Fruit fly (Drosophila melanogaster) whole organism, adult: Measurements from ENCODE around the gene Bx42.
"Not testable (repeated sequence)": the region's sequence is repeated elsewhere in the genome, so short reads cannot be mapped to it uniquely, and the experiment has no call there.

ENCODE experiments used
- CG11617 ChIP-seq: fragments of 200-800 bp; sonication (Bioruptor generic); optimal IDR thresholded peaks from 2 replicates; lab custom pipeline; 2017; ENCODE audit warnings: mild to moderate bottlenecking, missing biosample characterization, missing genetic modification reagents, missing genetic modification characterization
- CG12768 ChIP-seq: fragments of 200-800 bp; sonication (Bioruptor generic); optimal IDR thresholded peaks from 2 replicates; lab custom pipeline; 2017; ENCODE audit warnings: missing biosample characterization, missing genetic modification characterization, mild to moderate bottlenecking, moderate library complexity, missing genetic modification reagents
- CG14711 ChIP-seq: fragments of 200-800 bp; sonication (Bioruptor generic); optimal IDR thresholded peaks from 2 replicates; lab custom pipeline; 2018; ENCODE audit warnings: missing biosample characterization, mild to moderate bottlenecking, missing genetic modification characterization, moderate library complexity
- CG1620 ChIP-seq: fragments of 200-800 bp; sonication (Bioruptor generic); optimal IDR thresholded peaks from 2 replicates; lab custom pipeline; 2016; ENCODE audit warnings: missing biosample characterization, missing genetic modification characterization
- CG33017 ChIP-seq: fragments of 200-800 bp; sonication (Bioruptor generic); optimal IDR thresholded peaks from 2 replicates; lab custom pipeline; 2018; ENCODE audit warnings: missing biosample characterization, mild to moderate bottlenecking, missing genetic modification characterization, moderate library complexity
- CG5204 ChIP-seq: fragments of 200-800 bp; sonication (Bioruptor generic); optimal IDR thresholded peaks from 2 replicates; lab custom pipeline; 2016; ENCODE audit warnings: missing biosample characterization, missing genetic modification characterization
- CG7045 ChIP-seq: fragments of 200-800 bp; sonication (Bioruptor generic); optimal IDR thresholded peaks from 2 replicates; lab custom pipeline; 2017; ENCODE audit warnings: missing biosample characterization, mild to moderate bottlenecking, missing genetic modification characterization
- CG7101 ChIP-seq: fragments of 200-800 bp; sonication (Bioruptor generic); optimal IDR thresholded peaks from 2 replicates; lab custom pipeline; 2018; ENCODE audit warnings: missing biosample characterization, mild to moderate bottlenecking, missing genetic modification characterization, moderate library complexity
- Clk ChIP-seq: fragments of 200-800 bp; sonication (Bioruptor generic); optimal IDR thresholded peaks from 2 replicates; lab custom pipeline; 2017; ENCODE audit warnings: missing biosample characterization, missing genetic modification characterization
- Crg-1 ChIP-seq: fragments of 200-800 bp; sonication (Bioruptor generic); optimal IDR thresholded peaks from 2 replicates; lab custom pipeline; 2016; ENCODE audit warnings: missing biosample characterization, missing genetic modification characterization
- Hr96 ChIP-seq: fragments of 200-800 bp; sonication (Bioruptor generic); optimal IDR thresholded peaks from 2 replicates; lab custom pipeline; 2016; ENCODE audit warnings: missing biosample characterization, missing genetic modification characterization
- Mnt ChIP-seq: fragments of 200-800 bp; sonication (Bioruptor generic); optimal IDR thresholded peaks from 2 replicates; lab custom pipeline; 2016; ENCODE audit warnings: missing biosample characterization, mild to moderate bottlenecking, missing genetic modification characterization
- bab1 ChIP-seq: fragments of 200-800 bp; sonication (Bioruptor generic); optimal IDR thresholded peaks from 3 replicates; lab custom pipeline; 2019; ENCODE audit warnings: missing biosample characterization, mild to moderate bottlenecking, missing genetic modification characterization, moderate library complexity
- cic ChIP-seq: fragments of 200-800 bp; sonication (Bioruptor generic); optimal IDR thresholded peaks from 2 replicates; lab custom pipeline; 2017; ENCODE audit warnings: missing biosample characterization, mild to moderate bottlenecking, missing genetic modification characterization, moderate library complexity
- cnc ChIP-seq, 2 experiments: fragments of >200 bp; optimal IDR thresholded peaks; 2 replicates each; lab custom pipeline; 2017
- kay ChIP-seq: fragments of 200-800 bp; sonication (Bioruptor generic); peaks from one replicate; lab custom pipeline; 2016; ENCODE audit warnings: missing biosample characterization, missing genetic modification characterization, borderline replicate concordance
- ovo ChIP-seq: fragments of 200-800 bp; sonication (Bioruptor generic); optimal IDR thresholded peaks from 2 replicates; lab custom pipeline; 2016; ENCODE audit warnings: missing biosample characterization, missing genetic modification characterization
- pad ChIP-seq: fragments of 200-800 bp; sonication (Bioruptor generic); optimal IDR thresholded peaks from 3 replicates; lab custom pipeline; 2017; ENCODE audit warnings: missing biosample characterization, missing genetic modification characterization, mild to moderate bottlenecking, moderate library complexity, missing genetic modification reagents
- tj ChIP-seq: fragments of 200-800 bp; sonication (Bioruptor generic); optimal IDR thresholded peaks from 3 replicates; lab custom pipeline; 2017; ENCODE audit warnings: missing biosample characterization, mild to moderate bottlenecking, missing genetic modification characterization, moderate library complexity
- toe ChIP-seq: fragments of 200-800 bp; sonication (Bioruptor generic); optimal IDR thresholded peaks from 2 replicates; lab custom pipeline; 2016; ENCODE audit warnings: missing biosample characterization, missing genetic modification characterization

The Bx42 gene

dm6 chrX:9086702-9087179 is 19.7 kb downstream of the Bx42 start, which contains the start of gene CG32706:
Gene CG32706 (plus strand): TSS chrX:9087129.
- not testable (repeated sequence) for TF ChIP-seq CG14711 (tag; lab: Kevin White, UChicago); CG33017; CG1620 (GFP tag; lab: Kevin White, UChicago)

- TF ChIP-seq Mnt (peak; percentile 43), bab1 (GFP tag; lab: Kevin White, UChicago) (peak; percentile 66), kay (no peak)
Measured at dm6 chrX:9085726-9086125, 20.7 kb downstream of the Bx42 start, which contains the start of gene CG32708. Gene CG32708 (plus strand): TSS chrX:9085932.

- TF ChIP-seq pad (GFP tag; lab: Kevin White, UChicago) (peak; percentile 31), cic (GFP tag; lab: Kevin White, UChicago) (no peak), CG33017 (no peak), CG7101 (peak; percentile 33), cnc (optimal IDR thresholded peaks at IDR 0.05; lab: Kevin White, UChicago) (no peak), ovo (GFP tag; lab: Kevin White, UChicago) (no peak), CG7045 (GFP tag; lab: Kevin White, UChicago) (no peak), bab1 (GFP tag; lab: Kevin White, UChicago) (no peak), Clk (GFP tag; lab: Kevin White, UChicago) (no peak), CG11617 (peak; percentile 26), Hr96 (no peak), Mnt (no peak), CG5204 (GFP tag; lab: Kevin White, UChicago) (no peak), CG12768 (GFP tag; lab: Kevin White, UChicago) (no peak), CG1620 (GFP tag; lab: Kevin White, UChicago) (peak; percentile 9), CG14711 (tag; lab: Kevin White, UChicago) (peak; percentile 2), toe (peak; percentile 65), tj (GFP tag; lab: Kevin White, UChicago) (peak; percentile 20), Crg-1 (no peak), kay (no peak)
Measured at dm6 chrX:9082600-9082999, 23.8 kb downstream of the Bx42 start, which contains the start of gene APC4. Gene APC4 (plus strand): TSS chrX:9082931.

dm6 chrX:9080962-9081361 is 25.4 kb downstream of the Bx42 start, which contains the start of the genes CG7246 and HP1b:
Gene CG7246 (minus strand): TSS chrX:9081057.
Gene HP1b (plus strand): TSS chrX:9081063.
- TF ChIP-seq Crg-1 = no peak
- TF ChIP-seq kay = no peak
- no peak for TF ChIP-seq Hr96
- TF ChIP-seq CG1620 (GFP tag; lab: Kevin White, UChicago) = peak; percentile 59
- no peak for TF ChIP-seq Clk (GFP tag; lab: Kevin White, UChicago)
- no peak for TF ChIP-seq cnc (optimal IDR thresholded peaks at IDR 0.05; lab: Kevin White, UChicago)
- peak; percentile 79 for TF ChIP-seq CG14711 (tag; lab: Kevin White, UChicago)
- TF ChIP-seq pad (GFP tag; lab: Kevin White, UChicago) = peak; percentile 24
- TF ChIP-seq CG7045 (GFP tag; lab: Kevin White, UChicago) = peak; percentile 40
- peak; percentile 73 for TF ChIP-seq CG7101
- TF ChIP-seq CG12768 (GFP tag; lab: Kevin White, UChicago) = peak; percentile 11
- TF ChIP-seq bab1 (GFP tag; lab: Kevin White, UChicago) = peak; percentile 90
- TF ChIP-seq tj (GFP tag; lab: Kevin White, UChicago) = peak; percentile 43
- TF ChIP-seq CG11617 = peak; percentile 72
- TF ChIP-seq toe = peak; percentile 28
- TF ChIP-seq CG5204 (GFP tag; lab: Kevin White, UChicago) = peak; percentile 60
- peak; percentile 97 for TF ChIP-seq Mnt
- peak; percentile 20 for TF ChIP-seq CG33017
- no peak for TF ChIP-seq ovo (GFP tag; lab: Kevin White, UChicago)
- TF ChIP-seq cic (GFP tag; lab: Kevin White, UChicago) = no peak

- peak; percentile 27 for TF ChIP-seq bab1 (GFP tag; lab: Kevin White, UChicago)
- no peak for TF ChIP-seq CG7045 (GFP tag; lab: Kevin White, UChicago)
Measured at dm6 chrX:9078263-9078662, 28.1 kb downstream of the Bx42 start, which contains the start of gene CG44325. Gene CG44325 (minus strand): TSS chrX:9078499.

dm6 chrX:9077558-9077957 is 28.8 kb downstream of the Bx42 start:
- TF ChIP-seq CG7101 (no peak), Crg-1 (no peak), Clk (GFP tag; lab: Kevin White, UChicago) (no peak), kay (no peak), CG1620 (GFP tag; lab: Kevin White, UChicago) (no peak), Hr96 (no peak), CG33017 (no peak), bab1 (GFP tag; lab: Kevin White, UChicago) (no peak), cic (GFP tag; lab: Kevin White, UChicago) (no peak)

dm6 chrX:9075641-9076324 is 30.6 kb downstream of the Bx42 start:
- TF ChIP-seq Crg-1 = no peak
- TF ChIP-seq CG1620 (GFP tag; lab: Kevin White, UChicago) = peak; percentile 32
- no peak for TF ChIP-seq CG11617
- TF ChIP-seq CG14711 (tag; lab: Kevin White, UChicago) = no peak
- TF ChIP-seq Mnt = peak; percentile 25
- no peak for TF ChIP-seq CG12768 (GFP tag; lab: Kevin White, UChicago)
- no peak for TF ChIP-seq bab1 (GFP tag; lab: Kevin White, UChicago)
- peak; percentile 11 for TF ChIP-seq toe
- peak; percentile 1 for TF ChIP-seq CG7101
- TF ChIP-seq tj (GFP tag; lab: Kevin White, UChicago) = no peak
- TF ChIP-seq ovo (GFP tag; lab: Kevin White, UChicago) = no peak
- TF ChIP-seq Clk (GFP tag; lab: Kevin White, UChicago) = no peak
- no peak for TF ChIP-seq CG5204 (GFP tag; lab: Kevin White, UChicago)
- TF ChIP-seq cic (GFP tag; lab: Kevin White, UChicago) = no peak
- TF ChIP-seq kay = peak; percentile 33
- TF ChIP-seq cnc (optimal IDR thresholded peaks at IDR 0.05; lab: Kevin White, UChicago) = no peak
- no peak for TF ChIP-seq pad (GFP tag; lab: Kevin White, UChicago)
- no peak for TF ChIP-seq Hr96
- no peak for TF ChIP-seq CG7045 (GFP tag; lab: Kevin White, UChicago)
- no peak for TF ChIP-seq CG33017
